Fruit fly (Drosophila melanogaster) Kc167 (cell line): ENCODE results near the gene CG9270.

Source experiments
- Myc ChIP-seq: fragments of >200 bp; optimal IDR thresholded peaks from 2 replicates; lab custom pipeline; 2017; ENCODE audit warnings: missing external identifiers
- Sin3A ChIP-seq: fragments of >200 bp; optimal IDR thresholded peaks from 2 replicates; lab custom pipeline; 2018; ENCODE audit warnings: missing external identifiers
- h ChIP-seq: fragments of >200 bp; optimal IDR thresholded peaks from 3 replicates; lab custom pipeline; 2018; ENCODE audit warnings: missing external identifiers
- psq ChIP-seq: fragments of >200 bp; optimal IDR thresholded peaks from 2 replicates; lab custom pipeline; 2017; ENCODE audit warnings: missing external identifiers
- ttk ChIP-seq: sonication (Bioruptor generic); optimal IDR thresholded peaks from 2 replicates; lab custom pipeline; 2017; ENCODE audit warnings: missing external identifiers

DNA sequence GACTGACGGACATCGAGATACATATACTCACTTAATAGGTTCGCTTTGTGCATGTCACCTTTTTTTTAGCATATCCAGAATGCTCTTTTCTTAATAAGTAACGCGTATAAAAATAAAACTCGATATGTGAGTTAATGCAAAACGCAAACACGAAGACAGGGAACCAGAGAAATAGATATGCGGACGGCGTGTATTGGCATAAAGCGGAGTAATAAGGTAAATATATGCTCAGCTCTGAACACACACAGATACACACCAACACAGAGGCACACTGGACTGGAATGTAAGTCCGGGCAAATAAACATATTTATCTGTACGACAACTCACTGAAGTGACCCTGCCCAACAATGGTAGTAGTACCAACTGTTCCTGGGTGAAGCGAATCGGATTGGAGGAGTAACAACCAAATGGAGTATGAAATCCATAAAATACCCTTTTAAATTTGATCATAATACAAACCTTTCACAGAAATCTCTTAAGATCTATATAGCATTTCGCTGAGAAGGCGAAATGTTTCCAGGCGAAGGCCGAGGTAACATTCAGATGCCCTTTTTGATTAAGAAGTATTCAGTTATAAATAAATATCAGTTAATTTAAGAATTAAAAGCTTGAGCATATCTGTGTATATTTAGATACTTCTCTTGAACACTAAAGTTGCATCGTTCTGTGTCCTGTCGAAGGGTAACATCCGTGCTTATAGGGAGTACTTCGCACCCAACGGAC lies 1.6 kb upstream of the CG9270 start:
- no peak for TF ChIP-seq h
- no peak for TF ChIP-seq psq (lab: Kevin White, UChicago)
- TF ChIP-seq Myc = no peak
- no peak for TF ChIP-seq Sin3A (lab: Kevin White, UChicago)
- no peak for TF ChIP-seq ttk (lab: Kevin White, UChicago)
